Fruit fly (Drosophila melanogaster) whole organism, embryonic: ENCODE results near the gene CG9021.
A peak's percentile ranks its signal among the peaks of the same experiment; 100 is the strongest.

Experiments used
- Abd-B ChIP-seq: fragments of 200-800 bp; sonication (Bioruptor generic); optimal IDR thresholded peaks from 2 replicates; lab custom pipeline; 2018; ENCODE audit warnings: missing biosample characterization, mild to moderate bottlenecking, missing genetic modification characterization, moderate library complexity
- Antp ChIP-seq: fragments of 200-800 bp; sonication (Bioruptor generic); optimal IDR thresholded peaks from 3 replicates; lab custom pipeline; 2016; ENCODE audit warnings: missing biosample characterization, missing genetic modification characterization
- Bgb ChIP-seq: fragments of 200-800 bp; sonication (Bioruptor generic); IDR thresholded peaks from 2 replicates; pipeline ENCODE4 v1.3.6; 2022; ENCODE audit warnings: missing biosample characterization, missing genetic modification characterization; ENCODE audit not compliant: partially characterized antibody
- C15 ChIP-seq: fragments of 200-800 bp; sonication (Bioruptor generic); IDR thresholded peaks from 3 replicates; pipeline ENCODE4 v1.3.6; 2022; ENCODE audit warnings: missing biosample characterization, missing genetic modification characterization
- CG1024 ChIP-seq: fragments of 200-800 bp; sonication (Bioruptor generic); IDR thresholded peaks from 2 replicates; pipeline ENCODE4 v1.3.6; 2022; ENCODE audit warnings: missing biosample characterization, missing genetic modification characterization
- CG10267 ChIP-seq: fragments of 200-800 bp; sonication (Bioruptor generic); optimal IDR thresholded peaks from 2 replicates; lab custom pipeline; 2018; ENCODE audit warnings: missing biosample characterization, mild to moderate bottlenecking, missing genetic modification characterization, moderate library complexity
- CG13123 ChIP-seq: fragments of 200-800 bp; sonication (Bioruptor generic); optimal IDR thresholded peaks from 2 replicates; lab custom pipeline; 2016; ENCODE audit warnings: missing biosample characterization, missing genetic modification characterization
- CG13424 ChIP-seq: fragments of 200-800 bp; sonication (Bioruptor generic); optimal IDR thresholded peaks from 2 replicates; lab custom pipeline; 2019; ENCODE audit warnings: missing biosample characterization, mild to moderate bottlenecking, missing genetic modification characterization, moderate library complexity
- CG14710 ChIP-seq: fragments of 200-800 bp; sonication (Bioruptor generic); optimal IDR thresholded peaks from 3 replicates; lab custom pipeline; 2019; ENCODE audit warnings: missing biosample characterization, mild to moderate bottlenecking, missing genetic modification characterization, moderate library complexity
- CG15514 ChIP-seq: fragments of 200-800 bp; sonication (Bioruptor generic); optimal IDR thresholded peaks from 3 replicates; lab custom pipeline; 2017; ENCODE audit warnings: missing biosample characterization, missing genetic modification characterization, mild to moderate bottlenecking, moderate library complexity, missing genetic modification reagents
- CG16813 ChIP-seq: fragments of 200-800 bp; sonication (Bioruptor generic); IDR thresholded peaks from 3 replicates; pipeline ENCODE4 v1.3.6; 2022; ENCODE audit warnings: missing biosample characterization, missing genetic modification characterization; ENCODE audit not compliant: partially characterized antibody
- CG17186 ChIP-seq: fragments of 200-800 bp; sonication (Bioruptor generic); optimal IDR thresholded peaks from 3 replicates; lab custom pipeline; 2017; ENCODE audit warnings: missing biosample characterization, missing genetic modification reagents, missing genetic modification characterization
- CG17359 ChIP-seq: fragments of 200-800 bp; sonication (Bioruptor generic); optimal IDR thresholded peaks from 3 replicates; lab custom pipeline; 2018; ENCODE audit warnings: missing biosample characterization, mild to moderate bottlenecking, missing genetic modification characterization, moderate library complexity
- CG17802 ChIP-seq: fragments of 200-800 bp; sonication (Bioruptor generic); optimal IDR thresholded peaks from 2 replicates; lab custom pipeline; 2018; ENCODE audit warnings: missing biosample characterization, mild to moderate bottlenecking, missing genetic modification characterization, moderate library complexity
- CG17912 ChIP-seq: fragments of 200-800 bp; sonication (Bioruptor generic); optimal IDR thresholded peaks from 2 replicates; lab custom pipeline; 2018; ENCODE audit warnings: missing biosample characterization, mild to moderate bottlenecking, missing genetic modification characterization
- CG18764 ChIP-seq: fragments of 200-800 bp; sonication (Bioruptor generic); optimal IDR thresholded peaks from 3 replicates; lab custom pipeline; 2016; ENCODE audit warnings: missing biosample characterization, missing genetic modification characterization
- CG2116 ChIP-seq: fragments of 200-800 bp; sonication (Bioruptor generic); optimal IDR thresholded peaks from 3 replicates; lab custom pipeline; 2018; ENCODE audit warnings: missing biosample characterization, mild to moderate bottlenecking, missing genetic modification characterization
- CG32532 ChIP-seq: fragments of 200-800 bp; sonication (Bioruptor generic); IDR thresholded peaks from 2 replicates; pipeline ENCODE4 v1.3.6; 2022; ENCODE audit warnings: missing biosample characterization, missing genetic modification characterization
- CG34422 ChIP-seq: fragments of 200-800 bp; sonication (Bioruptor generic); IDR thresholded peaks from 3 replicates; pipeline ENCODE4 v1.3.6; 2022; ENCODE audit warnings: missing biosample characterization, missing genetic modification characterization
- CG4328 ChIP-seq: fragments of 200-800 bp; sonication (Bioruptor generic); optimal IDR thresholded peaks from 3 replicates; lab custom pipeline; 2017; ENCODE audit warnings: missing biosample characterization, missing genetic modification reagents, missing genetic modification characterization
- CG4854 ChIP-seq: fragments of 200-800 bp; sonication (Bioruptor generic); optimal IDR thresholded peaks from 2 replicates; lab custom pipeline; 2016; ENCODE audit warnings: missing biosample characterization, missing genetic modification characterization, inconsistent platforms
- CG8359 ChIP-seq: fragments of 200-800 bp; sonication (Bioruptor generic); optimal IDR thresholded peaks from 2 replicates; lab custom pipeline; 2017; ENCODE audit warnings: missing biosample characterization, mild to moderate bottlenecking, missing genetic modification characterization, borderline replicate concordance
- CG9215 ChIP-seq: fragments of 200-800 bp; sonication (Bioruptor generic); IDR thresholded peaks from 2 replicates; pipeline ENCODE4 v1.3.6; 2022; ENCODE audit warnings: missing biosample characterization, missing genetic modification characterization
- CG9932 ChIP-seq: fragments of 200-800 bp; sonication (Bioruptor generic); IDR thresholded peaks from 2 replicates; pipeline ENCODE4 v1.3.6; 2022; ENCODE audit warnings: missing biosample characterization, missing genetic modification characterization
- Camta ChIP-seq: fragments of 200-800 bp; sonication (Bioruptor generic); optimal IDR thresholded peaks from 2 replicates; lab custom pipeline; 2016; ENCODE audit warnings: missing biosample characterization, missing genetic modification characterization
- Ets65A ChIP-seq: fragments of 200-800 bp; sonication (Bioruptor generic); peaks from one replicate; lab custom pipeline; 2016; ENCODE audit warnings: missing biosample characterization, missing genetic modification characterization
- HLH54F ChIP-seq: fragments of 200-800 bp; sonication (Bioruptor generic); optimal IDR thresholded peaks from 3 replicates; lab custom pipeline; 2016; ENCODE audit warnings: missing biosample characterization, missing genetic modification characterization
- Hey ChIP-seq: fragments of 200-800 bp; sonication (Bioruptor generic); optimal IDR thresholded peaks from 3 replicates; lab custom pipeline; 2018; ENCODE audit warnings: missing biosample characterization, mild to moderate bottlenecking, missing genetic modification characterization
- Mad ChIP-seq: fragments of 200-800 bp; sonication (Bioruptor generic); optimal IDR thresholded peaks from 2 replicates; lab custom pipeline; 2016; ENCODE audit warnings: missing biosample characterization, missing genetic modification characterization
- NC2β ChIP-seq: fragments of 200-800 bp; sonication (Bioruptor generic); optimal IDR thresholded peaks from 2 replicates; lab custom pipeline; 2016; ENCODE audit warnings: missing biosample characterization, missing genetic modification characterization
- Rx ChIP-seq: fragments of 200-800 bp; sonication (Bioruptor generic); IDR thresholded peaks from 2 replicates; pipeline ENCODE4 v1.3.6; 2022; ENCODE audit warnings: missing biosample characterization, missing genetic modification characterization
- Side ChIP-seq: fragments of 200-800 bp; sonication (Bioruptor generic); optimal IDR thresholded peaks from 2 replicates; lab custom pipeline; 2016; ENCODE audit warnings: missing biosample characterization, missing genetic modification characterization
- TFAM ChIP-seq: fragments of 200-800 bp; sonication (Bioruptor generic); optimal IDR thresholded peaks from 2 replicates; lab custom pipeline; 2017; ENCODE audit warnings: missing biosample characterization, missing genetic modification characterization, inconsistent platforms
- chif ChIP-seq, 2 experiments: fragments of 200-800 bp; sonication (Bioruptor generic); optimal IDR thresholded peaks; 3 replicates each; lab custom pipeline; 2016; ENCODE audit warnings: missing biosample characterization in 2 of 2, missing genetic modification characterization in 2 of 2
- crp ChIP-seq, 2 experiments: fragments of 200-800 bp; sonication (Bioruptor generic); optimal IDR thresholded peaks; 2 replicates in 1 of 2; 3 replicates in 1 of 2; lab custom pipeline; 2017; ENCODE audit warnings: missing biosample characterization in 2 of 2, missing genetic modification characterization in 2 of 2, mild to moderate bottlenecking in 1 of 2, moderate library complexity in 1 of 2
- emc ChIP-seq: fragments of 200-800 bp; sonication (Bioruptor generic); optimal IDR thresholded peaks from 2 replicates; lab custom pipeline; 2016; ENCODE audit warnings: missing biosample characterization, missing genetic modification characterization
- esg ChIP-seq: fragments of 200-800 bp; sonication (Bioruptor generic); conservative IDR thresholded peaks from 2 replicates; pipeline ENCODE4 v1.3.6; 2022; ENCODE audit warnings: missing biosample characterization, missing genetic modification characterization
- eyg ChIP-seq: fragments of 200-800 bp; sonication (Bioruptor generic); optimal IDR thresholded peaks from 3 replicates; lab custom pipeline; 2016; ENCODE audit warnings: missing biosample characterization, missing genetic modification characterization
- fd102C ChIP-seq: fragments of 200-800 bp; sonication (Bioruptor generic); optimal IDR thresholded peaks from 2 replicates; lab custom pipeline; 2018; ENCODE audit warnings: missing biosample characterization, mild to moderate bottlenecking, missing genetic modification characterization, moderate library complexity
- fru ChIP-seq: fragments of >200 bp; optimal IDR thresholded peaks from 2 replicates; lab custom pipeline; 2017
- kay ChIP-seq: fragments of 200-800 bp; sonication (Bioruptor generic); optimal IDR thresholded peaks from 2 replicates; lab custom pipeline; 2016; ENCODE audit warnings: missing biosample characterization, missing genetic modification characterization
- lab ChIP-seq: fragments of 200-800 bp; sonication (Bioruptor generic); optimal IDR thresholded peaks from 3 replicates; lab custom pipeline; 2017; ENCODE audit warnings: missing biosample characterization, missing genetic modification characterization, mild to moderate bottlenecking, moderate library complexity, missing genetic modification reagents
- lola ChIP-seq, 3 experiments: fragments of >200 bp in 2 of 3; fragments of 200-800 bp in 1 of 3; sonication (Bioruptor generic) in 1 of 3; optimal IDR thresholded peaks; 2 replicates each; lab custom pipeline; 2017 to 2019; ENCODE audit warnings: missing biosample characterization in 3 of 3, missing genetic modification characterization in 3 of 3, mild to moderate bottlenecking in 1 of 3, moderate library complexity in 1 of 3
- mirr ChIP-seq: fragments of 200-800 bp; sonication (Bioruptor generic); optimal IDR thresholded peaks from 3 replicates; lab custom pipeline; 2018; ENCODE audit warnings: missing biosample characterization, mild to moderate bottlenecking, missing genetic modification characterization
- repo ChIP-seq: fragments of 200-800 bp; sonication (Bioruptor generic); optimal IDR thresholded peaks from 2 replicates; lab custom pipeline; 2016; ENCODE audit warnings: missing biosample characterization, missing genetic modification characterization
- row ChIP-seq: fragments of 200-800 bp; sonication (Bioruptor generic); IDR thresholded peaks from 3 replicates; pipeline ENCODE4 v1.3.6; 2022; ENCODE audit warnings: missing biosample characterization, missing genetic modification characterization
- slp2 ChIP-seq: fragments of 200-800 bp; sonication (Bioruptor generic); optimal IDR thresholded peaks from 2 replicates; lab custom pipeline; 2016; ENCODE audit warnings: missing biosample characterization, missing genetic modification characterization
- stwl ChIP-seq: fragments of 200-800 bp; sonication (Bioruptor generic); optimal IDR thresholded peaks from 3 replicates; lab custom pipeline; 2018; ENCODE audit warnings: missing biosample characterization, mild to moderate bottlenecking, missing genetic modification characterization, moderate library complexity

The CG9021 gene

dm6 chr2L:5943229-5944078, 39.0 kb upstream of the CG9021 start, which contains the start of the genes Sfp26Ad and Gpdh1 (continued):
- TF ChIP-seq Abd-B (peak; percentile 33), CG17359 (tag; lab: Kevin White, UChicago) (peak; percentile 58), CG8359 (GFP tag; lab: Kevin White, UChicago) (no peak), stwl (tag; lab: Kevin White, UChicago) (peak; percentile 85), CG34422 (GFP tag; lab: Robert Waterston, UW) (peak; percentile 60; the same call in 2 of the 3 replicates), CG32532 (GFP tag; lab: Robert Waterston, UW) (peak; percentile 80), CG4854 (GFP tag; lab: Kevin White, UChicago) (peak; percentile 64), mirr (peak; percentile 72), chif (GFP tag; optimal IDR thresholded peaks at IDR 0.05; lab: Kevin White, UChicago) (peak; percentile 68 to 76), CG9932 (GFP tag; lab: Robert Waterston, UW) (peak; percentile 92), fru (lab: Kevin White, UChicago) (no peak), CG2116 (peak; percentile 79), Ets65A (GFP tag; lab: Kevin White, UChicago) (peak; percentile 98), C15 (no peak), Mad (peak; percentile 80), Bgb (peak; percentile 49; the same call in 1 of the 2 replicates), CG16813 (0 out of 3 replicates have a peak, but pooled peaks have one; percentile 36), CG4328 (peak; percentile 49), CG18764 (GFP tag; lab: Kevin White, UChicago) (peak; percentile 67), lola (GFP tag; optimal IDR thresholded peaks at IDR 0.05; lab: Kevin White, UChicago) (peak in 1 of 3 experiments; percentile 40), lab (GFP tag; lab: Kevin White, UChicago) (peak; percentile 87), crp (GFP tag; optimal IDR thresholded peaks at IDR 0.05; lab: Kevin White, UChicago) (peak in 1 of 2 experiments; percentile 49), eyg (GFP tag; lab: Kevin White, UChicago) (peak; percentile 71), Rx (GFP tag; lab: Robert Waterston, UW) (peak; percentile 44), CG9215 (GFP tag; lab: Robert Waterston, UW) (peak; percentile 62), esg (GFP tag; lab: Robert Waterston, UW) (peak; percentile 28; the same call in 1 of the 2 replicates), CG17912 (GFP tag; lab: Kevin White, UChicago) (peak; percentile 71), emc (GFP tag; lab: Kevin White, UChicago) (peak; percentile 58), Camta (GFP tag; lab: Kevin White, UChicago) (peak; percentile 73), CG15514 (GFP tag; lab: Kevin White, UChicago) (peak; percentile 97), repo (GFP tag; lab: Kevin White, UChicago) (peak; percentile 72), TFAM (peak; percentile 22), Antp (GFP tag; lab: Kevin White, UChicago) (peak; percentile 80), row (GFP tag; lab: Robert Waterston, UW) (peak; percentile 77), CG17802 (tag; lab: Kevin White, UChicago) (peak; percentile 17), slp2 (GFP tag; lab: Kevin White, UChicago) (peak; percentile 59), CG14710 (tag; lab: Kevin White, UChicago) (peak; percentile 79), CG13424 (peak; percentile 66), CG13123 (GFP tag; lab: Kevin White, UChicago) (peak; percentile 75), Hey (tag; lab: Kevin White, UChicago) (no peak), CG17186 (GFP tag; lab: Kevin White, UChicago) (peak; percentile 77), CG10267 (peak; percentile 98), HLH54F (peak; percentile 84), kay (GFP tag; lab: Kevin White, UChicago) (peak; percentile 76), fd102C (GFP tag; lab: Kevin White, UChicago) (peak; percentile 2), NC2β (GFP tag; lab: Kevin White, UChicago) (peak; percentile 80), CG1024 (peak; percentile 53; the same call in 1 of the 2 replicates), Side (GFP tag; lab: Kevin White, UChicago) (peak; percentile 79)
